Worm (Caenorhabditis elegans) whole organism, L4/young adult: ENCODE data around the gene ZK616.5.

Experiments used
- W03F9.2 ChIP-seq: fragments of 150-350 bp; optimal IDR thresholded peaks from 2 replicates; lab custom pipeline; 2014; ENCODE audit warnings: missing biosample characterization, missing genetic modification characterization
- him-1 ChIP-seq: sonication (generic microtip); optimal IDR thresholded peaks from 2 replicates; lab custom pipeline; 2016; ENCODE audit warnings: missing genotype, missing genetic modification reagents, missing genetic modification characterization, missing compliant biosample characterization

- TF ChIP-seq him-1 (no peak), W03F9.2 (no peak)
Measured at ce11 chrIV:5438705-5439104, 47.0 kb downstream of the ZK616.5 start, which contains the start of gene mgl-3.
